Worm (Caenorhabditis elegans): ENCODE measurements around the gene F22B5.10.
"Not testable (repeated sequence)": the region's sequence is repeated elsewhere in the genome, so short reads cannot be mapped to it uniquely, and the experiment has no call there.

Gene F22B5.10

ce11 chrII:8459832-8460566 lies 7.0 kb upstream of the F22B5.10 start:
- TF ChIP-seq madf-3 (GFP tag; IDR thresholded peaks at IDR 0.05) (peak; percentile 68; the same call in 1 of the 2 replicates), rpc-1 (optimal IDR thresholded peaks at IDR 0.05) (peak; percentile 3), aptf-3 (GFP tag; IDR thresholded peaks at IDR 0.05) (peak; percentile 79; the same call in 1 of the 2 replicates), egrh-3 (GFP tag; IDR thresholded peaks at IDR 0.05) (peak; percentile 51), hsf-1 (GFP tag; IDR thresholded peaks at IDR 0.05) (peak; percentile 97), rcor-1 (GFP tag; IDR thresholded peaks at IDR 0.05) (peak; percentile 18; the same call in 1 of the 2 replicates), madf-6 (GFP tag; IDR thresholded peaks at IDR 0.05) (peak; percentile 27), dox-1 (GFP tag; IDR thresholded peaks at IDR 0.05) (peak; percentile 68), ceh-40 (GFP tag; IDR thresholded peaks at IDR 0.05) (0 out of 2 replicates have a peak, but pooled peaks have one; percentile 33)
- TF ChIP-seq rpc-1 (tag; optimal IDR thresholded peaks at IDR 0.05) = not testable (repeated sequence)

- TF ChIP-seq B0035.1 (tag; optimal IDR thresholded peaks at IDR 0.05) (peak; percentile 46), dpl-1 (GFP tag; optimal IDR thresholded peaks at IDR 0.05) (no peak), lin-35 (GFP tag; optimal IDR thresholded peaks at IDR 0.05) (peak in 1 of 3 experiments; percentile 49), egl-44 (GFP tag; IDR thresholded peaks at IDR 0.05) (no peak), let-607 (tag; optimal IDR thresholded peaks at IDR 0.05) (no peak), ztf-6 (GFP tag; IDR thresholded peaks at IDR 0.05) (0 out of 2 replicates have a peak, but pooled peaks have one; percentile 6), tbx-9 (tag; optimal IDR thresholded peaks at IDR 0.05; ENCODE audit: borderline replicate concordance) (no peak), lsl-1 (GFP tag; optimal IDR thresholded peaks at IDR 0.05) (peak; percentile 2), F57A8.1 (GFP tag; optimal IDR thresholded peaks at IDR 0.05) (no peak), attf-6 (GFP tag; IDR thresholded peaks at IDR 0.05) (peak; percentile 60; the same call in 1 of the 2 replicates), B0336.3 (GFP tag; IDR thresholded peaks at IDR 0.05) (peak; percentile 42; the same call in 1 of the 2 replicates), ceh-100 (GFP tag; IDR thresholded peaks at IDR 0.05) (no peak), nhr-27 (tag; optimal IDR thresholded peaks at IDR 0.05) (peak; percentile 55), cebp-1 (GFP tag; IDR thresholded peaks at IDR 0.05) (no peak), cebp-1 (tag; optimal IDR thresholded peaks at IDR 0.05) (peak; percentile 55), nhr-80 (tag; optimal IDR thresholded peaks at IDR 0.05) (no peak), Y67H2A.10 (GFP tag; conservative IDR thresholded peaks at IDR 0.05) (0 out of 2 replicates have a peak, but pooled peaks have one; percentile 32), mxl-1 (tag; optimal IDR thresholded peaks at IDR 0.05) (no peak), F22D6.2 (tag; optimal IDR thresholded peaks at IDR 0.05) (no peak), nfya-2 (GFP tag; IDR thresholded peaks at IDR 0.05) (no peak), hrde-1 (tag; optimal IDR thresholded peaks at IDR 0.05; ENCODE audit: borderline replicate concordance) (peak; percentile 71), bed-2 (GFP tag; IDR thresholded peaks at IDR 0.05) (no peak), ceh-58 (GFP tag; IDR thresholded peaks at IDR 0.05) (no peak), dpff-1 (tag; optimal IDR thresholded peaks at IDR 0.05) (no peak), madf-6 (GFP tag; IDR thresholded peaks at IDR 0.05) (peak; percentile 57), hsf-1 (GFP tag; IDR thresholded peaks at IDR 0.05) (peak; percentile 81), ZK185.1 (tag; optimal IDR thresholded peaks at IDR 0.05; ENCODE audit: poor library complexity, severe bottlenecking) (no peak), F57C9.4 (tag; optimal IDR thresholded peaks at IDR 0.05) (no peak), sea-2 (GFP tag; IDR thresholded peaks at IDR 0.05) (no peak), ztf-26 (tag; optimal IDR thresholded peaks at IDR 0.05) (no peak), nfyb-1 (GFP tag; IDR thresholded peaks at IDR 0.05) (no peak), tlf-1 (GFP tag; optimal IDR thresholded peaks at IDR 0.05) (peak; percentile 62), F37B4.10 (GFP tag; IDR thresholded peaks at IDR 0.05) (no peak), tbp1 (GFP tag; optimal IDR thresholded peaks at IDR 0.05) (peak; percentile 24), ekl-4 (GFP tag; IDR thresholded peaks at IDR 0.05) (peak; percentile 72; the same call in 1 of the 2 replicates), hmg-1.2 (GFP tag; IDR thresholded peaks at IDR 0.05) (peak; percentile 41), hlh-12 (tag; optimal IDR thresholded peaks at IDR 0.05) (no peak), F10E7.11 (tag; optimal IDR thresholded peaks at IDR 0.05) (no peak)
These were observed 2.5 kb upstream of the F22B5.10 start, which contains the start of gene fars-3 for ce11 chrII:8464448-8464898. fars-3 (plus strand) TSS chrII:8464848.

Measured in whole organism, young adult.